Fruit fly (Drosophila melanogaster) whole organism, embryonic: ENCODE results near the gene CG34296.

ENCODE experiments used
- Bgb ChIP-seq: fragments of 200-800 bp; sonication (Bioruptor generic); IDR thresholded peaks from 2 replicates; pipeline ENCODE4 v1.3.6; 2022; ENCODE audit warnings: missing biosample characterization, missing genetic modification characterization; ENCODE audit not compliant: partially characterized antibody
- Blimp-1 ChIP-seq: fragments of 200-800 bp; sonication (Bioruptor generic); optimal IDR thresholded peaks from 3 replicates; lab custom pipeline; 2018; ENCODE audit warnings: missing biosample characterization, missing genetic modification characterization, mild to moderate bottlenecking, moderate library complexity, missing genetic modification reagents
- CG10267 ChIP-seq: fragments of 200-800 bp; sonication (Bioruptor generic); optimal IDR thresholded peaks from 2 replicates; lab custom pipeline; 2018; ENCODE audit warnings: missing biosample characterization, mild to moderate bottlenecking, missing genetic modification characterization, moderate library complexity
- CG11093 ChIP-seq: fragments of 200-800 bp; sonication (Bioruptor generic); IDR thresholded peaks from 3 replicates; pipeline ENCODE4 v1.3.6; 2022; ENCODE audit warnings: missing biosample characterization, missing genetic modification characterization
- CG11504 ChIP-seq: fragments of 200-800 bp; sonication (Bioruptor generic); optimal IDR thresholded peaks from 3 replicates; lab custom pipeline; 2019; ENCODE audit warnings: missing biosample characterization, mild to moderate bottlenecking, missing genetic modification characterization, moderate library complexity
- CG12104 ChIP-seq: fragments of 200-800 bp; sonication (Bioruptor generic); optimal IDR thresholded peaks from 3 replicates; lab custom pipeline; 2016; ENCODE audit warnings: missing biosample characterization, missing genetic modification characterization
- CG12155 ChIP-seq: fragments of 200-800 bp; sonication (Bioruptor generic); optimal IDR thresholded peaks from 3 replicates; lab custom pipeline; 2016; ENCODE audit warnings: missing biosample characterization, missing genetic modification characterization
- CG12769 ChIP-seq: fragments of 200-800 bp; sonication (Bioruptor generic); optimal IDR thresholded peaks from 2 replicates; lab custom pipeline; 2019; ENCODE audit warnings: missing biosample characterization, mild to moderate bottlenecking, missing genetic modification characterization, moderate library complexity
- CG1529 ChIP-seq: fragments of 200-800 bp; sonication (Bioruptor generic); optimal IDR thresholded peaks from 3 replicates; lab custom pipeline; 2018; ENCODE audit warnings: missing biosample characterization, missing genetic modification characterization
- CG15601 ChIP-seq: fragments of 200-800 bp; sonication (Bioruptor generic); optimal IDR thresholded peaks from 3 replicates; lab custom pipeline; 2019; ENCODE audit warnings: missing biosample characterization, mild to moderate bottlenecking, missing genetic modification characterization, moderate library complexity
- CG15696 ChIP-seq: fragments of 200-800 bp; sonication (Bioruptor generic); optimal IDR thresholded peaks from 2 replicates; lab custom pipeline; 2019; ENCODE audit warnings: missing biosample characterization, mild to moderate bottlenecking, missing genetic modification characterization, moderate library complexity
- CG17359 ChIP-seq: fragments of 200-800 bp; sonication (Bioruptor generic); optimal IDR thresholded peaks from 3 replicates; lab custom pipeline; 2018; ENCODE audit warnings: missing biosample characterization, mild to moderate bottlenecking, missing genetic modification characterization, moderate library complexity
- CG17361 ChIP-seq: fragments of 200-800 bp; sonication (Bioruptor generic); IDR thresholded peaks from 3 replicates; pipeline ENCODE4 v1.3.6; 2022; ENCODE audit warnings: missing biosample characterization, missing genetic modification characterization
- CG17829 ChIP-seq: fragments of 200-800 bp; optimal IDR thresholded peaks from 2 replicates; lab custom pipeline; 2019; ENCODE audit warnings: missing biosample characterization, mild to moderate bottlenecking, missing genetic modification characterization, moderate library complexity
- CG2120 ChIP-seq: fragments of 200-800 bp; sonication (Bioruptor generic); optimal IDR thresholded peaks from 3 replicates; lab custom pipeline; 2016; ENCODE audit warnings: missing biosample characterization, missing genetic modification characterization
- CG2678 ChIP-seq: fragments of 200-800 bp; sonication (Bioruptor generic); optimal IDR thresholded peaks from 3 replicates; lab custom pipeline; 2019; ENCODE audit warnings: missing biosample characterization, mild to moderate bottlenecking, missing genetic modification characterization, moderate library complexity
- CG3065 ChIP-seq: fragments of 200-800 bp; sonication (Bioruptor generic); optimal IDR thresholded peaks from 2 replicates; lab custom pipeline; 2016; ENCODE audit warnings: missing biosample characterization, missing genetic modification characterization
- CG32532 ChIP-seq: fragments of 200-800 bp; sonication (Bioruptor generic); IDR thresholded peaks from 2 replicates; pipeline ENCODE4 v1.3.6; 2022; ENCODE audit warnings: missing biosample characterization, missing genetic modification characterization
- CG3281 ChIP-seq: fragments of 200-800 bp; sonication (Bioruptor generic); optimal IDR thresholded peaks from 3 replicates; lab custom pipeline; 2017; ENCODE audit warnings: missing biosample characterization, mild to moderate bottlenecking, missing genetic modification characterization
- CG33213 ChIP-seq: fragments of 200-800 bp; sonication (Bioruptor generic); optimal IDR thresholded peaks from 3 replicates; lab custom pipeline; 2016; ENCODE audit warnings: missing biosample characterization, missing genetic modification characterization
- CG3847 ChIP-seq: fragments of 200-800 bp; sonication (Bioruptor generic); IDR thresholded peaks from 2 replicates; pipeline ENCODE4 v1.3.6; 2022; ENCODE audit warnings: missing biosample characterization, missing genetic modification characterization
- CG5245 ChIP-seq: fragments of 200-800 bp; sonication (Bioruptor generic); optimal IDR thresholded peaks from 3 replicates; lab custom pipeline; 2016; ENCODE audit warnings: missing biosample characterization, missing genetic modification characterization
- CG7357 ChIP-seq: fragments of 200-800 bp; sonication (Bioruptor generic); IDR thresholded peaks from 3 replicates; pipeline ENCODE4 v1.3.6; 2022; ENCODE audit warnings: missing biosample characterization, missing genetic modification characterization
- CG9932 ChIP-seq: fragments of 200-800 bp; sonication (Bioruptor generic); IDR thresholded peaks from 2 replicates; pipeline ENCODE4 v1.3.6; 2022; ENCODE audit warnings: missing biosample characterization, missing genetic modification characterization
- CoRest ChIP-seq: fragments of 200-800 bp; sonication (Bioruptor generic); optimal IDR thresholded peaks from 3 replicates; lab custom pipeline; 2018; ENCODE audit warnings: missing biosample characterization, mild to moderate bottlenecking, missing genetic modification characterization, moderate library complexity
- Dek ChIP-seq: fragments of 200-800 bp; sonication (Bioruptor generic); optimal IDR thresholded peaks from 3 replicates; lab custom pipeline; 2019; ENCODE audit warnings: missing biosample characterization, mild to moderate bottlenecking, missing genetic modification characterization, moderate library complexity
- Dip3 ChIP-seq: fragments of 200-800 bp; sonication (Bioruptor generic); optimal IDR thresholded peaks from 3 replicates; lab custom pipeline; 2016; ENCODE audit warnings: missing biosample characterization, missing genetic modification characterization
- Dll ChIP-seq: fragments of 200-800 bp; sonication (Bioruptor generic); IDR thresholded peaks from 4 replicates; pipeline ENCODE4 v1.3.6; 2022; ENCODE audit warnings: missing biosample characterization, missing genetic modification characterization; ENCODE audit not compliant: partially characterized antibody
- Doc2 ChIP-seq: fragments of 200-800 bp; sonication (Bioruptor generic); IDR thresholded peaks from 2 replicates; pipeline ENCODE4 v1.3.6; 2022; ENCODE audit warnings: missing biosample characterization, missing genetic modification characterization
- Gug ChIP-seq: fragments of 200-800 bp; sonication (Bioruptor generic); IDR thresholded peaks from 4 replicates; pipeline ENCODE4 v1.3.6; 2022; ENCODE audit warnings: missing biosample characterization, missing genetic modification characterization
- Hr3 ChIP-seq: fragments of 200-800 bp; sonication (Bioruptor generic); optimal IDR thresholded peaks from 3 replicates; lab custom pipeline; 2016; ENCODE audit warnings: missing biosample characterization, missing genetic modification characterization
- Jarid2 ChIP-seq: fragments of 200-800 bp; sonication (Bioruptor generic); optimal IDR thresholded peaks from 3 replicates; lab custom pipeline; 2017; ENCODE audit warnings: mild to moderate bottlenecking, missing biosample characterization, missing genetic modification reagents, missing genetic modification characterization
- MBD-R2 ChIP-seq: fragments of 200-800 bp; sonication (Bioruptor generic); IDR thresholded peaks from 2 replicates; pipeline ENCODE4 v1.3.6; 2022; ENCODE audit warnings: missing biosample characterization, missing genetic modification characterization
- Med ChIP-seq: fragments of 200-800 bp; sonication (Bioruptor generic); peaks from one replicate; lab custom pipeline; 2016; ENCODE audit warnings: missing biosample characterization, missing genetic modification characterization, mild to moderate bottlenecking, inconsistent platforms, moderate library complexity
- PHDP ChIP-seq: fragments of 200-800 bp; sonication (Bioruptor generic); optimal IDR thresholded peaks from 3 replicates; lab custom pipeline; 2018; ENCODE audit warnings: missing biosample characterization, mild to moderate bottlenecking, missing genetic modification characterization, moderate library complexity
- YL-1 ChIP-seq: fragments of 200-800 bp; sonication (Bioruptor generic); optimal IDR thresholded peaks from 3 replicates; lab custom pipeline; 2017; ENCODE audit warnings: missing biosample characterization, mild to moderate bottlenecking, missing genetic modification characterization
- bcd ChIP-seq: fragments of 200-800 bp; sonication (Bioruptor generic); optimal IDR thresholded peaks from 2 replicates; lab custom pipeline; 2017; ENCODE audit warnings: missing biosample characterization, mild to moderate bottlenecking, missing genetic modification characterization
- bowl ChIP-seq: fragments of 200-800 bp; sonication (Bioruptor generic); IDR thresholded peaks from 2 replicates; pipeline ENCODE4 v1.3.6; 2022; ENCODE audit warnings: missing biosample characterization, missing genetic modification characterization
- chn ChIP-seq: fragments of 200-800 bp; sonication (Bioruptor generic); optimal IDR thresholded peaks from 2 replicates; lab custom pipeline; 2016; ENCODE audit warnings: missing biosample characterization, missing genetic modification characterization
- crp ChIP-seq, 2 experiments: fragments of 200-800 bp; sonication (Bioruptor generic); optimal IDR thresholded peaks; 2 replicates in 1 of 2; 3 replicates in 1 of 2; lab custom pipeline; 2017; ENCODE audit warnings: missing biosample characterization in 2 of 2, missing genetic modification characterization in 2 of 2, mild to moderate bottlenecking in 1 of 2, moderate library complexity in 1 of 2
- emc ChIP-seq: fragments of 200-800 bp; sonication (Bioruptor generic); optimal IDR thresholded peaks from 2 replicates; lab custom pipeline; 2016; ENCODE audit warnings: missing biosample characterization, missing genetic modification characterization
- ems ChIP-seq: fragments of 200-800 bp; sonication (Bioruptor generic); optimal IDR thresholded peaks from 3 replicates; lab custom pipeline; 2016; ENCODE audit warnings: missing biosample characterization, missing genetic modification characterization
- lov ChIP-seq, 2 experiments: fragments of 200-800 bp in 1 of 2; fragments of >200 bp in 1 of 2; sonication (Bioruptor generic) in 1 of 2; IDR thresholded peaks in 1 of 2; optimal IDR thresholded peaks in 1 of 2; 2 replicates in 1 of 2; 3 replicates in 1 of 2; pipeline versions ENCODE4 v1.3.6 to Lab custom; 2017 to 2022; ENCODE audit warnings: missing biosample characterization in 1 of 2, missing genetic modification characterization in 1 of 2
- onecut ChIP-seq: fragments of 200-800 bp; sonication (Bioruptor generic); IDR thresholded peaks from 2 replicates; pipeline ENCODE4 v1.3.6; 2022; ENCODE audit warnings: missing biosample characterization, missing genetic modification characterization
- ranshi ChIP-seq: fragments of 200-800 bp; sonication (Bioruptor generic); IDR thresholded peaks from 2 replicates; pipeline ENCODE4 v1.3.6; 2022; ENCODE audit warnings: missing biosample characterization, missing genetic modification characterization
- sna ChIP-seq: fragments of 200-800 bp; sonication (Bioruptor generic); IDR thresholded peaks from 2 replicates; pipeline ENCODE4 v1.3.6; 2022; ENCODE audit warnings: missing biosample characterization, missing genetic modification characterization; ENCODE audit not compliant: partially characterized antibody
- stwl ChIP-seq: fragments of 200-800 bp; sonication (Bioruptor generic); optimal IDR thresholded peaks from 3 replicates; lab custom pipeline; 2018; ENCODE audit warnings: missing biosample characterization, mild to moderate bottlenecking, missing genetic modification characterization, moderate library complexity
- trh ChIP-seq: fragments of 200-800 bp; sonication (Bioruptor generic); optimal IDR thresholded peaks from 2 replicates; lab custom pipeline; 2016; ENCODE audit warnings: missing biosample characterization, missing genetic modification characterization
- zfh2 ChIP-seq: fragments of 200-800 bp; sonication (Bioruptor generic); optimal IDR thresholded peaks from 2 replicates; lab custom pipeline; 2016; ENCODE audit warnings: missing biosample characterization, missing genetic modification characterization

CG34296 gene

dm6 chr3R:29737891-29738290, 15.6 kb downstream of the CG34296 start, which contains the start of gene Gnpnat (continued):
- TF ChIP-seq CG9932 (GFP tag; lab: Robert Waterston, UW), result no peak
- TF ChIP-seq CG5245, result peak; percentile 12
- peak; percentile 55 for TF ChIP-seq CG3281
- TF ChIP-seq CG12155 (GFP tag; lab: Kevin White, UChicago), result peak; percentile 22
- TF ChIP-seq CG15696 (tag; lab: Kevin White, UChicago), result peak; percentile 46
- TF ChIP-seq emc (GFP tag; lab: Kevin White, UChicago), result no peak
- TF ChIP-seq CG2120 (GFP tag; lab: Kevin White, UChicago), result peak; percentile 58
- TF ChIP-seq Hr3 (GFP tag; lab: Kevin White, UChicago), result peak; percentile 6
- no peak for TF ChIP-seq Dll (GFP tag; lab: Robert Waterston, UW)
- TF ChIP-seq Jarid2, result peak; percentile 14
- TF ChIP-seq CG17829 (tag; lab: Kevin White, UChicago), result peak; percentile 62
- TF ChIP-seq Dek (tag; lab: Kevin White, UChicago), result peak; percentile 51
- peak; percentile 71 for TF ChIP-seq CG2678 (tag; lab: Kevin White, UChicago)

dm6 chr3R:29740078-29740477, 17.7 kb downstream of the CG34296 start:
- TF ChIP-seq CG17361 (GFP tag; lab: Robert Waterston, UW) (no peak), CG1529 (GFP tag; lab: Kevin White, UChicago) (no peak), CG7357 (GFP tag; lab: Robert Waterston, UW) (no peak), bowl (GFP tag; lab: Robert Waterston, UW) (no peak), CG15601 (tag; lab: Kevin White, UChicago) (no peak), CG32532 (no peak), CoRest (tag; lab: Kevin White, UChicago) (no peak), Blimp-1 (GFP tag; lab: Kevin White, UChicago) (peak; percentile 77), Gug (no peak), CG12104 (GFP tag; lab: Kevin White, UChicago) (no peak), Med (peak; percentile 41), PHDP (no peak), CG11504 (tag; lab: Kevin White, UChicago) (no peak), CG3847 (GFP tag; lab: Robert Waterston, UW) (no peak), CG17829 (tag; lab: Kevin White, UChicago) (no peak), CG12769 (tag; lab: Kevin White, UChicago) (peak; percentile 47), CG33213 (no peak), chn (GFP tag; lab: Kevin White, UChicago) (no peak), onecut (GFP tag; lab: Robert Waterston, UW) (peak; percentile 40; the same call in 1 of the 2 replicates), crp (GFP tag; optimal IDR thresholded peaks at IDR 0.05; lab: Kevin White, UChicago) (no peak), Doc2 (GFP tag; lab: Robert Waterston, UW) (no peak), trh (GFP tag; lab: Kevin White, UChicago) (no peak), MBD-R2 (no peak), sna (GFP tag; lab: Robert Waterston, UW) (no peak), bcd (GFP tag; lab: Kevin White, UChicago) (no peak)

- peak; percentile 68 for TF ChIP-seq CG10267
- TF ChIP-seq Bgb (GFP tag; lab: Robert Waterston, UW), result peak; percentile 37; the same call in 1 of the 2 replicates
- peak; percentile 91 for TF ChIP-seq Dip3
- peak; percentile 70 for TF ChIP-seq CG17359 (tag; lab: Kevin White, UChicago)
- TF ChIP-seq ranshi, result peak; percentile 94
- TF ChIP-seq CG3065 (GFP tag; lab: Kevin White, UChicago), result no peak
- peak; percentile 69 for TF ChIP-seq ems (GFP tag; lab: Kevin White, UChicago)
- TF ChIP-seq CG7357 (GFP tag; lab: Robert Waterston, UW), result peak; percentile 81
- TF ChIP-seq YL-1 (GFP tag; lab: Kevin White, UChicago), result peak; percentile 79
- TF ChIP-seq stwl (tag; lab: Kevin White, UChicago), result peak; percentile 65
- TF ChIP-seq zfh2 (GFP tag; lab: Kevin White, UChicago), result peak; percentile 94
- peak; percentile 91 for TF ChIP-seq Gug
- no peak for TF ChIP-seq lov (optimal IDR thresholded peaks at IDR 0.05; lab: Kevin White, UChicago)
- no peak for TF ChIP-seq lov (GFP tag; IDR thresholded peaks at IDR 0.05; lab: Robert Waterston, UW)
- TF ChIP-seq CG11093 (GFP tag; lab: Robert Waterston, UW), result peak; percentile 90
Measured at dm6 chr3R:29745056-29745455, 22.7 kb downstream of the CG34296 start, which contains the start of the genes Wdr24 and IntS11. TSS of gene Wdr24 (minus strand) at chr3R:29745092. TSS of gene IntS11 (plus strand) at chr3R:29745337.
